Fruit fly (Drosophila melanogaster) whole organism, embryonic: ENCODE measurements around the gene CG13056.

Experiments
- Ada2b ChIP-seq: fragments of 200-800 bp; sonication (Bioruptor generic); IDR thresholded peaks from 2 replicates; pipeline ENCODE4 v1.3.6; 2022; ENCODE audit warnings: missing biosample characterization, missing genetic modification characterization
- Antp ChIP-seq: fragments of 200-800 bp; sonication (Bioruptor generic); optimal IDR thresholded peaks from 3 replicates; lab custom pipeline; 2016; ENCODE audit warnings: missing biosample characterization, missing genetic modification characterization
- Blimp-1 ChIP-seq: fragments of 200-800 bp; sonication (Bioruptor generic); optimal IDR thresholded peaks from 3 replicates; lab custom pipeline; 2018; ENCODE audit warnings: missing biosample characterization, missing genetic modification characterization, mild to moderate bottlenecking, moderate library complexity, missing genetic modification reagents
- CG10267 ChIP-seq: fragments of 200-800 bp; sonication (Bioruptor generic); optimal IDR thresholded peaks from 2 replicates; lab custom pipeline; 2018; ENCODE audit warnings: missing biosample characterization, mild to moderate bottlenecking, missing genetic modification characterization, moderate library complexity
- CG10274 ChIP-seq: fragments of 200-800 bp; sonication (Bioruptor generic); optimal IDR thresholded peaks from 3 replicates; lab custom pipeline; 2017; ENCODE audit warnings: missing biosample characterization, mild to moderate bottlenecking, missing genetic modification characterization
- CG11560 ChIP-seq: fragments of 200-800 bp; sonication (Bioruptor generic); IDR thresholded peaks from 3 replicates; pipeline ENCODE4 v1.3.6; 2022; ENCODE audit warnings: missing biosample characterization, missing genetic modification characterization
- CG11695 ChIP-seq: fragments of 200-800 bp; sonication (Bioruptor generic); IDR thresholded peaks from 3 replicates; pipeline ENCODE4 v1.3.6; 2022; ENCODE audit warnings: missing biosample characterization, missing genetic modification characterization
- CG13775 ChIP-seq: fragments of 200-800 bp; sonication (Bioruptor generic); optimal IDR thresholded peaks from 3 replicates; lab custom pipeline; 2017; ENCODE audit warnings: missing biosample characterization, mild to moderate bottlenecking, missing genetic modification characterization
- CG1602 ChIP-seq: fragments of 200-800 bp; sonication (Bioruptor generic); optimal IDR thresholded peaks from 3 replicates; lab custom pipeline; 2016; ENCODE audit warnings: missing biosample characterization, missing genetic modification characterization
- CG18262 ChIP-seq: fragments of 200-800 bp; optimal IDR thresholded peaks from 3 replicates; lab custom pipeline; 2019; ENCODE audit warnings: missing biosample characterization, mild to moderate bottlenecking, missing genetic modification characterization, moderate library complexity
- CG31388 ChIP-seq: fragments of 200-800 bp; sonication (Bioruptor generic); optimal IDR thresholded peaks from 2 replicates; lab custom pipeline; 2016; ENCODE audit warnings: missing biosample characterization, missing genetic modification characterization
- CG4707 ChIP-seq: fragments of 200-800 bp; sonication (Bioruptor generic); optimal IDR thresholded peaks from 2 replicates; lab custom pipeline; 2018; ENCODE audit warnings: missing biosample characterization, mild to moderate bottlenecking, missing genetic modification characterization, moderate library complexity
- CG6254 ChIP-seq: fragments of 200-800 bp; sonication (Bioruptor generic); optimal IDR thresholded peaks from 3 replicates; lab custom pipeline; 2017; ENCODE audit warnings: mild to moderate bottlenecking, missing biosample characterization, missing genetic modification reagents, missing genetic modification characterization
- CG6654 ChIP-seq: fragments of 200-800 bp; sonication (Bioruptor generic); optimal IDR thresholded peaks from 2 replicates; lab custom pipeline; 2017; ENCODE audit warnings: missing biosample characterization, mild to moderate bottlenecking, missing genetic modification characterization
- CG6689 ChIP-seq: fragments of 200-800 bp; sonication (Bioruptor generic); IDR thresholded peaks from 2 replicates; pipeline ENCODE4 v1.3.6; 2022; ENCODE audit warnings: missing biosample characterization, missing genetic modification characterization
- CG6854 ChIP-seq: fragments of 200-800 bp; sonication (Bioruptor generic); optimal IDR thresholded peaks from 3 replicates; lab custom pipeline; 2017; ENCODE audit warnings: missing biosample characterization, mild to moderate bottlenecking, missing genetic modification characterization
- CG9609 ChIP-seq: fragments of 200-800 bp; sonication (Bioruptor generic); optimal IDR thresholded peaks from 3 replicates; lab custom pipeline; 2016; ENCODE audit warnings: missing biosample characterization, missing genetic modification characterization
- CG9817 ChIP-seq: fragments of 200-800 bp; sonication (Bioruptor generic); optimal IDR thresholded peaks from 2 replicates; lab custom pipeline; 2018; ENCODE audit warnings: missing biosample characterization, mild to moderate bottlenecking, missing genetic modification characterization, moderate library complexity
- CG9876 ChIP-seq: fragments of 200-800 bp; sonication (Bioruptor generic); optimal IDR thresholded peaks from 2 replicates; lab custom pipeline; 2016; ENCODE audit warnings: missing biosample characterization, missing genetic modification characterization
- Dp ChIP-seq: fragments of 200-800 bp; sonication (Bioruptor generic); optimal IDR thresholded peaks from 2 replicates; lab custom pipeline; 2018; ENCODE audit warnings: missing biosample characterization, mild to moderate bottlenecking, missing genetic modification characterization, moderate library complexity
- E2f2 ChIP-seq: fragments of 200-800 bp; sonication (Bioruptor generic); IDR thresholded peaks from 2 replicates; pipeline ENCODE4 v1.3.6; 2022; ENCODE audit warnings: missing biosample characterization, missing genetic modification characterization
- HHEX ChIP-seq: fragments of 200-800 bp; sonication (Bioruptor generic); optimal IDR thresholded peaks from 3 replicates; lab custom pipeline; 2017; ENCODE audit warnings: missing biosample characterization, mild to moderate bottlenecking, missing genetic modification characterization, missing genetic modification reagents
- Hey ChIP-seq: fragments of 200-800 bp; sonication (Bioruptor generic); optimal IDR thresholded peaks from 3 replicates; lab custom pipeline; 2018; ENCODE audit warnings: missing biosample characterization, mild to moderate bottlenecking, missing genetic modification characterization
- HmgZ ChIP-seq: fragments of 200-800 bp; sonication (Bioruptor generic); optimal IDR thresholded peaks from 2 replicates; lab custom pipeline; 2018; ENCODE audit warnings: missing biosample characterization, mild to moderate bottlenecking, missing genetic modification characterization
- Hr39 ChIP-seq: fragments of >200 bp; optimal IDR thresholded peaks from 2 replicates; lab custom pipeline; 2017
- Lpt ChIP-seq: fragments of >200 bp; optimal IDR thresholded peaks from 2 replicates; lab custom pipeline; 2018; ENCODE audit warnings: missing biosample characterization, missing genetic modification characterization
- MTF-1 ChIP-seq: fragments of 200-800 bp; sonication (Bioruptor generic); optimal IDR thresholded peaks from 2 replicates; lab custom pipeline; 2018; ENCODE audit warnings: missing biosample characterization, mild to moderate bottlenecking, missing genetic modification characterization, borderline replicate concordance
- Max ChIP-seq: fragments of 200-800 bp; sonication (Bioruptor generic); optimal IDR thresholded peaks from 2 replicates; lab custom pipeline; 2016; ENCODE audit warnings: missing biosample characterization, mild to moderate bottlenecking, missing genetic modification characterization
- Sox100B ChIP-seq: fragments of 200-800 bp; sonication (Bioruptor generic); optimal IDR thresholded peaks from 3 replicates; lab custom pipeline; 2018; ENCODE audit warnings: missing biosample characterization, mild to moderate bottlenecking, missing genetic modification characterization
- Sox102F ChIP-seq: fragments of 200-800 bp; sonication (Bioruptor generic); optimal IDR thresholded peaks from 2 replicates; lab custom pipeline; 2018; ENCODE audit warnings: missing biosample characterization, mild to moderate bottlenecking, missing genetic modification characterization, moderate library complexity
- Ssrp ChIP-seq: fragments of 200-800 bp; sonication (Bioruptor generic); optimal IDR thresholded peaks from 2 replicates; lab custom pipeline; 2018; ENCODE audit warnings: missing biosample characterization, mild to moderate bottlenecking, missing genetic modification characterization, moderate library complexity
- Xbp1 ChIP-seq: fragments of 200-800 bp; sonication (Bioruptor generic); optimal IDR thresholded peaks from 3 replicates; lab custom pipeline; 2016; ENCODE audit warnings: missing biosample characterization, mild to moderate bottlenecking, missing genetic modification characterization
- aop ChIP-seq: fragments of 200-800 bp; sonication (Bioruptor generic); IDR thresholded peaks from 2 replicates; pipeline ENCODE4 v1.3.6; 2022; ENCODE audit warnings: missing biosample characterization, missing genetic modification characterization
- bigmax ChIP-seq: fragments of 200-800 bp; sonication (Bioruptor generic); optimal IDR thresholded peaks from 2 replicates; lab custom pipeline; 2018; ENCODE audit warnings: missing biosample characterization, mild to moderate bottlenecking, missing genetic modification characterization
- btn ChIP-seq: fragments of 200-800 bp; sonication (Bioruptor generic); optimal IDR thresholded peaks from 2 replicates; lab custom pipeline; 2016; ENCODE audit warnings: missing biosample characterization, missing genetic modification characterization
- cas ChIP-seq: fragments of 200-800 bp; sonication (Bioruptor generic); IDR thresholded peaks from 2 replicates; pipeline ENCODE4 v1.3.6; 2022; ENCODE audit warnings: missing biosample characterization, missing genetic modification characterization
- danr ChIP-seq: fragments of 200-800 bp; sonication (Bioruptor generic); IDR thresholded peaks from 2 replicates; pipeline ENCODE4 v1.3.6; 2022; ENCODE audit warnings: missing biosample characterization, missing genetic modification characterization
- ewg ChIP-seq: fragments of 200-800 bp; sonication (Bioruptor generic); optimal IDR thresholded peaks from 3 replicates; lab custom pipeline; 2017; ENCODE audit warnings: mild to moderate bottlenecking, missing biosample characterization, missing genetic modification reagents, missing genetic modification characterization
- eyg ChIP-seq: fragments of 200-800 bp; sonication (Bioruptor generic); optimal IDR thresholded peaks from 3 replicates; lab custom pipeline; 2016; ENCODE audit warnings: missing biosample characterization, missing genetic modification characterization
- ftz-f1 ChIP-seq: fragments of 200-800 bp; sonication (Bioruptor generic); optimal IDR thresholded peaks from 2 replicates; lab custom pipeline; 2016; ENCODE audit warnings: missing biosample characterization, missing genetic modification characterization
- jigr1 ChIP-seq: fragments of 200-800 bp; sonication (Bioruptor generic); IDR thresholded peaks from 3 replicates; pipeline ENCODE4 v1.3.6; 2022; ENCODE audit warnings: missing biosample characterization, missing genetic modification characterization
- kni ChIP-seq: fragments of 200-800 bp; sonication (Bioruptor generic); optimal IDR thresholded peaks from 3 replicates; lab custom pipeline; 2017; ENCODE audit warnings: mild to moderate bottlenecking, missing biosample characterization, missing genetic modification reagents, missing genetic modification characterization
- knrl ChIP-seq: fragments of 200-800 bp; sonication (Bioruptor generic); IDR thresholded peaks from 3 replicates; pipeline ENCODE4 v1.3.6; 2022; ENCODE audit warnings: missing biosample characterization, missing genetic modification characterization; ENCODE audit not compliant: partially characterized antibody
- lmd ChIP-seq: fragments of 200-800 bp; sonication (Bioruptor generic); IDR thresholded peaks from 2 replicates; pipeline ENCODE4 v1.3.6; 2022; ENCODE audit warnings: missing biosample characterization, missing genetic modification characterization
- peb ChIP-seq: fragments of 200-800 bp; sonication (Bioruptor generic); IDR thresholded peaks from 2 replicates; pipeline ENCODE4 v1.3.6; 2022; ENCODE audit warnings: missing biosample characterization, missing genetic modification characterization
- pzg ChIP-seq: fragments of 200-800 bp; sonication (Bioruptor generic); optimal IDR thresholded peaks from 3 replicates; lab custom pipeline; 2018; ENCODE audit warnings: missing biosample characterization, mild to moderate bottlenecking, missing genetic modification characterization, moderate library complexity
- ro ChIP-seq: fragments of 200-800 bp; sonication (Bioruptor generic); IDR thresholded peaks from 2 replicates; pipeline ENCODE4 v1.3.6; 2022; ENCODE audit warnings: missing biosample characterization, missing genetic modification characterization
- schlank ChIP-seq: fragments of 200-800 bp; sonication (Bioruptor generic); optimal IDR thresholded peaks from 2 replicates; lab custom pipeline; 2018; ENCODE audit warnings: missing biosample characterization, mild to moderate bottlenecking, missing genetic modification characterization
- sens ChIP-seq: fragments of 200-800 bp; sonication (Bioruptor generic); peaks from one replicate; lab custom pipeline; 2016; ENCODE audit warnings: missing biosample characterization, missing genetic modification characterization
- tap ChIP-seq: fragments of 200-800 bp; optimal IDR thresholded peaks from 3 replicates; lab custom pipeline; 2019; ENCODE audit warnings: missing biosample characterization, mild to moderate bottlenecking, missing genetic modification characterization, moderate library complexity
- tgo ChIP-seq: fragments of 200-800 bp; sonication (Bioruptor generic); IDR thresholded peaks from 3 replicates; pipeline ENCODE4 v1.3.6; 2022; ENCODE audit warnings: missing biosample characterization, missing genetic modification characterization

The CG13056 gene

dm6 chr3L:16380770-16381169, 47.7 kb downstream of the CG13056 start (continued):
- 0 out of 2 replicates have a peak, but pooled peaks have one; percentile 28 for TF ChIP-seq E2f2
- TF ChIP-seq CG9876 (GFP tag; lab: Kevin White, UChicago), result peak; percentile 46
- TF ChIP-seq bigmax (GFP tag; lab: Kevin White, UChicago), result no peak
- no peak for TF ChIP-seq knrl (GFP tag; lab: Robert Waterston, UW)
- TF ChIP-seq schlank, result peak; percentile 61
- TF ChIP-seq peb (GFP tag; lab: Robert Waterston, UW), result 0 out of 2 replicates have a peak, but pooled peaks have one; percentile 21
- no peak; the same call in 1 of the 2 replicates for TF ChIP-seq lmd (GFP tag; lab: Robert Waterston, UW)
- TF ChIP-seq CG10274 (GFP tag; lab: Kevin White, UChicago), result peak; percentile 45
- peak; percentile 69 for TF ChIP-seq CG6854 (GFP tag; lab: Kevin White, UChicago)
- TF ChIP-seq Hey (tag; lab: Kevin White, UChicago), result no peak
- TF ChIP-seq CG13775, result peak; percentile 56
- peak; percentile 15 for TF ChIP-seq btn (GFP tag; lab: Kevin White, UChicago)
- peak; percentile 78 for TF ChIP-seq CG9817 (tag; lab: Kevin White, UChicago)
- peak; percentile 73 for TF ChIP-seq Blimp-1 (GFP tag; lab: Kevin White, UChicago)
- TF ChIP-seq CG6254 (GFP tag; lab: Kevin White, UChicago), result no peak
- peak; percentile 64 for TF ChIP-seq CG18262
- TF ChIP-seq kni (GFP tag; lab: Kevin White, UChicago), result peak; percentile 66
- 0 out of 2 replicates have a peak, but pooled peaks have one; percentile 36 for TF ChIP-seq Ada2b
- no peak for TF ChIP-seq jigr1 (GFP tag; lab: Robert Waterston, UW)
- TF ChIP-seq danr (GFP tag; lab: Robert Waterston, UW), result peak; percentile 61
- no peak for TF ChIP-seq ro
- no peak for TF ChIP-seq Sox102F (GFP tag; lab: Kevin White, UChicago)
- no peak for TF ChIP-seq Dp
- no peak for TF ChIP-seq pzg (GFP tag; lab: Kevin White, UChicago)
- 0 out of 3 replicates have a peak, but pooled peaks have one; percentile 44 for TF ChIP-seq CG11695 (GFP tag; lab: Robert Waterston, UW)
- no peak for TF ChIP-seq Max (GFP tag; lab: Kevin White, UChicago)
- peak; percentile 65 for TF ChIP-seq HHEX (GFP tag; lab: Kevin White, UChicago)
- TF ChIP-seq Ssrp (tag; lab: Kevin White, UChicago), result peak; percentile 59
- TF ChIP-seq Lpt (GFP tag; lab: Kevin White, UChicago), result no peak
- peak; percentile 71 for TF ChIP-seq Xbp1
- TF ChIP-seq Sox100B (GFP tag; lab: Kevin White, UChicago), result peak; percentile 64
- peak; percentile 90 for TF ChIP-seq sens (GFP tag; lab: Kevin White, UChicago)
- peak; percentile 41 for TF ChIP-seq MTF-1 (GFP tag; lab: Kevin White, UChicago)
- no peak for TF ChIP-seq CG11560 (tag; lab: Robert Waterston, UW)
- no peak for TF ChIP-seq CG31388 (GFP tag; lab: Kevin White, UChicago)
- peak; percentile 27 for TF ChIP-seq ewg
- peak; percentile 55 for TF ChIP-seq Antp (GFP tag; lab: Kevin White, UChicago)
- TF ChIP-seq CG1602 (GFP tag; lab: Kevin White, UChicago), result peak; percentile 43
- peak; percentile 60 for TF ChIP-seq CG10267
- no peak for TF ChIP-seq CG6654 (GFP tag; lab: Kevin White, UChicago)
- TF ChIP-seq aop (GFP tag; lab: Robert Waterston, UW), result no peak
- peak; percentile 53; the same call in 1 of the 2 replicates for TF ChIP-seq CG6689
- peak; percentile 28 for TF ChIP-seq eyg
- peak; percentile 70 for TF ChIP-seq HmgZ (tag; lab: Kevin White, UChicago)
- TF ChIP-seq ftz-f1 (GFP tag; lab: Kevin White, UChicago), result no peak
- no peak for TF ChIP-seq Hr39 (lab: Kevin White, UChicago)
- no peak for TF ChIP-seq cas (GFP tag; lab: Robert Waterston, UW)
- TF ChIP-seq CG4707 (GFP tag; lab: Kevin White, UChicago), result peak; percentile 16
- TF ChIP-seq tap (tag; lab: Kevin White, UChicago), result peak; percentile 75
- peak; percentile 58 for TF ChIP-seq tgo (GFP tag; lab: Robert Waterston, UW)
- TF ChIP-seq CG9609 (GFP tag; lab: Kevin White, UChicago), result peak; percentile 50
